Worm (Caenorhabditis elegans) whole organism, midembryonic: ENCODE measurements around the gene T09B9.1.

Source experiments
- T22C8.4 ChIP-seq: fragments of 200-800 bp; sonication (Bioruptor generic); IDR thresholded peaks from 2 replicates; pipeline ENCODE4 v1.3.6; 2022; ENCODE audit warnings: missing genetic modification characterization, missing compliant biosample characterization
- cog-1 ChIP-seq: sonication (generic microtip); optimal IDR thresholded peaks from 2 replicates; lab custom pipeline; 2016; ENCODE audit warnings: missing genetic modification characterization, missing compliant biosample characterization
- flt-1 ChIP-seq: fragments of 200-800 bp; sonication (Bioruptor generic); IDR thresholded peaks from 2 replicates; pipeline ENCODE4 v1.3.6; 2022; ENCODE audit warnings: missing genetic modification characterization, missing compliant biosample characterization
- klf-2 ChIP-seq: fragments of 200-800 bp; sonication (Bioruptor generic); conservative IDR thresholded peaks from 2 replicates; pipeline ENCODE4 v1.3.6; 2022; ENCODE audit warnings: missing genetic modification reagents, missing genetic modification characterization, missing compliant biosample characterization
- med-1 ChIP-seq: sonication (generic microtip); optimal IDR thresholded peaks from 2 replicates; lab custom pipeline; 2017; ENCODE audit warnings: missing genetic modification characterization, mild to moderate bottlenecking, missing compliant biosample characterization, antibody characterized with exemption, missing genetic modification reagents; ENCODE audit not compliant: insufficient read depth
- ref-1 ChIP-seq: fragments of 200-800 bp; sonication (Bioruptor generic); conservative IDR thresholded peaks from 2 replicates; pipeline ENCODE4 v1.3.6; 2022; ENCODE audit warnings: missing genetic modification reagents, missing genetic modification characterization, missing compliant biosample characterization
- tab-1 ChIP-seq: fragments of 200-800 bp; sonication (Bioruptor generic); IDR thresholded peaks from 2 replicates; pipeline ENCODE4 v1.3.6; 2022; ENCODE audit warnings: missing genetic modification characterization, missing compliant biosample characterization
- ztf-23 ChIP-seq: fragments of 200-800 bp; sonication (Bioruptor generic); IDR thresholded peaks from 2 replicates; pipeline ENCODE4 v1.3.6; 2022; ENCODE audit warnings: missing genetic modification reagents, missing genetic modification characterization, missing compliant biosample characterization
- ztf-29 ChIP-seq: fragments of 200-800 bp; sonication (Bioruptor generic); IDR thresholded peaks from 2 replicates; pipeline ENCODE4 v1.3.6; 2022; ENCODE audit warnings: missing genetic modification reagents, missing genetic modification characterization, missing compliant biosample characterization

Gene T09B9.1

DNA sequence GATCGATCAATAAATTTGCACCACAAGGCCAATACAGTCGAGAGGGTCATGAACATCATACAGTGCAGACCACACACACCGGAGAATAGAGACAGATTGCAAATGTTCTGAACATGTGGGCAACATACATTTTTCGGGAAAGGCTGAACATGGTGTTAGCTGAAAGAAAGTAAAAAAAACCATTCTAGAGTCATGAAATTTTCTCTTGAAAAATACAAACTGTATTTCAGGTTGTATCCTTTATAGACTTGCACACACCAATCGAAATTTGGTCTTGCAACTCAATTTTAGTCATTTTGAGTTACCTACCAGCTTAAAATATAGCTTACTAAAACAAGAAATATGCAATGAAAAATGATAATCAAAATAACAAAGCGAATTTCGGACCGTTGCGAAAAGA lies 39.0 kb downstream of the T09B9.1 start:
- no peak for TF ChIP-seq tab-1 (GFP tag; lab: Robert Waterston, UW)
- TF ChIP-seq T22C8.4: no peak
- no peak for TF ChIP-seq ztf-29 (GFP tag; lab: Robert Waterston, UW)
- no peak for TF ChIP-seq cog-1
- TF ChIP-seq med-1 (GFP tag; lab: Kevin White, UChicago): no peak
- no peak for TF ChIP-seq ref-1 (GFP tag; lab: Robert Waterston, UW)
- no peak for TF ChIP-seq ztf-23
- no peak for TF ChIP-seq klf-2
- no peak for TF ChIP-seq flt-1 (GFP tag; lab: Robert Waterston, UW)

DNA sequence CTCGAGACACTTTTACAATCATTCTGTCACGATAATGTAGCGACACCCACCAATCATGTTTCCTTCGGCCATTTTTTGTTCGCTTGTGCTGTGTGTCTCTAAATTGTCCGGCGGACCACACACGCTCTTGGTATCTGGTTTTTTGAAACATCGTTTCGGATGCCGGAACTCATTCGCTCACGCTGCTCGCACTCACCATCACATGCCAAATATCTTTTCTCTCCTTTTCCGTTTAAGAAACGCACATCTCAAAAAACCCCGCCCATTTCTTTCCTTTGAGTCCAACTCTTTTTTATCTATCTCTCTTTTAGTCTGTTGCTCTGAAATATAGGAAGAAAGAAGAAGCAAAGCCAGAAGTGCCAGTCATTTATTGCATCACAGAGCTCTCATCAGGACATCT lies 41.5 kb downstream of the T09B9.1 start, which contains the start of gene F36G3.3:
Gene F36G3.3 (plus strand): TSS at position 306 of the 400 bp plus-strand sequence.
- TF ChIP-seq tab-1 (GFP tag; lab: Robert Waterston, UW): no peak
- no peak for TF ChIP-seq ref-1 (GFP tag; lab: Robert Waterston, UW)
- TF ChIP-seq flt-1 (GFP tag; lab: Robert Waterston, UW): no peak
- TF ChIP-seq ztf-23: no peak
- no peak for TF ChIP-seq T22C8.4
- no peak for TF ChIP-seq cog-1
- no peak for TF ChIP-seq ztf-29 (GFP tag; lab: Robert Waterston, UW)
- no peak for TF ChIP-seq med-1 (GFP tag; lab: Kevin White, UChicago)
- no peak for TF ChIP-seq klf-2

- TF ChIP-seq cog-1 (no peak), T22C8.4 (no peak), flt-1 (GFP tag; lab: Robert Waterston, UW) (no peak), med-1 (GFP tag; lab: Kevin White, UChicago) (no peak), ztf-29 (GFP tag; lab: Robert Waterston, UW) (no peak), ref-1 (GFP tag; lab: Robert Waterston, UW) (no peak), ztf-23 (no peak), klf-2 (no peak), tab-1 (GFP tag; lab: Robert Waterston, UW) (no peak)
Measured at ce11 chrX:9803603-9804002, 46.5 kb downstream of the T09B9.1 start.

DNA sequence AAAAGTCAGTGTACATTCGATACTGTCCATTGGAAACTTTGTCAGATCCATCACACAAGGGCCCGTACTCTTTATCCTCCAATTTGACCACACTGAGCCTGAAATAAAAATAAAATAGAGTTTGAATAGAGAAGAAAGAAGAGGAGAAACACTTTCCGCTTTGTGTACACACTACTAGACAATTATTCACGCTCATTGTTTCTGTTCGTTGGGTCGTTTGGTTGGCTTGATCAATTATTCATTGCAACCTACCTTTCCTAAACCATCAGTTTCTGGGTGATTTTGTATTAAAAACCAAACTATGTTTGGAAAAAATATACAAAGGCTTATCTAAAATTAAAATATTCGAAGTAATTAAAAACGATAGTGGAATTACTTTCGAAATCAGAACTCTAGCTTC lies 47.7 kb downstream of the T09B9.1 start:
- TF ChIP-seq ztf-23: no peak
- TF ChIP-seq flt-1 (GFP tag; lab: Robert Waterston, UW): no peak
- TF ChIP-seq ref-1 (GFP tag; lab: Robert Waterston, UW): no peak
- no peak for TF ChIP-seq ztf-29 (GFP tag; lab: Robert Waterston, UW)
- TF ChIP-seq T22C8.4: no peak
- no peak for TF ChIP-seq cog-1
- no peak for TF ChIP-seq tab-1 (GFP tag; lab: Robert Waterston, UW)
- TF ChIP-seq med-1 (GFP tag; lab: Kevin White, UChicago): no peak
- TF ChIP-seq klf-2: no peak

DNA sequence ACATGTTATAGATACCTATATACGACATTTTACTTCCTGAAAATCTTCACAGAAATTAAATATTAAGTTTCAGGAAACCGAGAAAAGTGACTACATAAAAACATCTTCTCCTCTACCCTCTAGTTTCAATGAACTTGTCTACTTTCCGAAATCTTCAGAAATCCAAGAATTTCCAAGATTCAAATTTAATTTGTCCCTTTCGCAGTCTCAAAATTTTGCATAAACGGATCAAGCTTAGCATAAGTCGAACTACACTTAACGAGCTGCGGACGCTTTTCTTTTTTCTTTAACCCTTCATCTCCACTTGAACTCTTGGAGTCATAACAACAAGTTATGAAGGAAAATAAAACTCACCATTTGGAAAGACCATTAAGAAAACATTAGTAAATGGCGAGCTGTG lies 48.4 kb downstream of the T09B9.1 start:
- TF ChIP-seq med-1 (GFP tag; lab: Kevin White, UChicago) (no peak), ref-1 (GFP tag; lab: Robert Waterston, UW) (no peak), cog-1 (no peak), klf-2 (no peak), ztf-29 (GFP tag; lab: Robert Waterston, UW) (no peak), tab-1 (GFP tag; lab: Robert Waterston, UW) (no peak), flt-1 (GFP tag; lab: Robert Waterston, UW) (no peak), T22C8.4 (no peak), ztf-23 (no peak)

DNA sequence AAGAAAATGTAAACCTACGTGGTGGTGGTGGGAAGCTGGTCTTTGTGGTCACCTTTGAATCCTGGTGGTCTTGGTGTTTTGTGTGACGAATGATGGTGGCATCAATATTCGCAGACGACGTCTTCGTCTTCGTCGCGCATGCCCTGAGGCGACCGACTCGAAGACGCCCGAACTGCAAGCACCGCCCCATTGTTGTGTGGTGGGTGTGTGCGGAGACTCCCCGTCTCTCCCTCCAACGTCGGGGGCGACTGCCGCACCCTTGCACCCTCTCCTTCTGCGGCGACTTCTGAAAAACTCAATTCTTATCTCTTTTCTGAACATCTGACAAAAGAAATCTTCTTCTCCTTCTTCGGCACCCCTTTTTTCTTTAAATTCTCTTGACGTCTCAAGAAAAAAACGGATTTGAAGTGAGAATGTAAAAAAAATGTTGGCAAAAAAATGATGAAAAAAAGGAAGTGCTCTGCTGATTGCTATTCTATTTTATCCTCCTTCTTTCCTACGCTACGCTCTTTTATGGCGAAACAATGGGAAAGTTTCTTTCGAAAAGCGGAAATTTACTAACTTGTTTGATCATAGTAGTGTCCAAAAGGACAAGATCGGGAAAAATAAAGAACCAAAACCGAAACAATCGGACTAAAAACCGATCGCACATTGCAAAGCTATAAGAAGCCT lies 50.4 kb downstream of the T09B9.1 start, which contains the start of gene lgc-47:
Gene lgc-47 (minus strand): TSS at position 286 of the 672 bp plus-strand sequence.
- TF ChIP-seq T22C8.4 (no peak), cog-1 (no peak), klf-2 (no peak), tab-1 (GFP tag; lab: Robert Waterston, UW) (no peak), ref-1 (GFP tag; lab: Robert Waterston, UW) (no peak), flt-1 (GFP tag; lab: Robert Waterston, UW) (no peak), med-1 (GFP tag; lab: Kevin White, UChicago) (no peak), ztf-29 (GFP tag; lab: Robert Waterston, UW) (0 out of 2 replicates have a peak, but pooled peaks have one; percentile 35), ztf-23 (no peak)
